Worm (Caenorhabditis elegans) whole organism, L3 larva: Measurements from ENCODE around the gene H03E18.2.

Experiments used
- ZK546.5 ChIP-seq: sonication (generic microtip); optimal IDR thresholded peaks from 2 replicates; lab custom pipeline; 2017; ENCODE audit warnings: missing biosample characterization, missing genetic modification characterization
- aly-2 ChIP-seq: fragments of 150-350 bp; optimal IDR thresholded peaks from 2 replicates; lab custom pipeline; 2014; ENCODE audit warnings: missing biosample characterization, missing genetic modification characterization
- ceh-28 ChIP-seq: fragments of 150-350 bp; optimal IDR thresholded peaks from 2 replicates; lab custom pipeline; 2014; ENCODE audit warnings: missing biosample characterization, missing genetic modification reagents, missing genetic modification characterization
- elt-1 ChIP-seq: fragments of 150-350 bp; optimal IDR thresholded peaks from 2 replicates; lab custom pipeline; 2014; ENCODE audit warnings: missing biosample characterization, missing genetic modification characterization
- elt-2 ChIP-seq: sonication (generic microtip); optimal IDR thresholded peaks from 2 replicates; lab custom pipeline; 2016; ENCODE audit warnings: missing genetic modification reagents, mild to moderate bottlenecking, missing genetic modification characterization, missing compliant biosample characterization
- elt-3 ChIP-seq, 3 experiments: fragments of 150-350 bp in 1 of 3; sonication (generic microtip) in 2 of 3; optimal IDR thresholded peaks; 2 replicates in 2 of 3; 4 replicates in 1 of 3; lab custom pipeline; 2014 to 2017; ENCODE audit warnings: missing biosample characterization in 3 of 3, missing genetic modification characterization in 3 of 3
- eor-1 ChIP-seq, 2 experiments: fragments of 150-350 bp; optimal IDR thresholded peaks; 2 replicates each; lab custom pipeline; 2014 to 2018; ENCODE audit warnings: missing biosample characterization in 2 of 2, missing genetic modification characterization in 2 of 2
- fkh-10 ChIP-seq: sonication (generic microtip); optimal IDR thresholded peaks from 2 replicates; lab custom pipeline; 2017; ENCODE audit warnings: missing biosample characterization, missing genetic modification reagents, missing genetic modification characterization
- fkh-2 ChIP-seq: fragments of 150-350 bp; optimal IDR thresholded peaks from 2 replicates; lab custom pipeline; 2014; ENCODE audit warnings: missing biosample characterization, missing genetic modification reagents, missing genetic modification characterization
- fos-1 ChIP-seq: fragments of 150-350 bp; optimal IDR thresholded peaks from 2 replicates; lab custom pipeline; 2014; ENCODE audit warnings: missing biosample characterization, missing genetic modification characterization
- hmg-11 ChIP-seq: sonication (generic microtip); optimal IDR thresholded peaks from 2 replicates; lab custom pipeline; 2016; ENCODE audit warnings: missing genetic modification characterization, missing compliant biosample characterization
- jun-1 ChIP-seq: fragments of 150-350 bp; optimal IDR thresholded peaks from 2 replicates; lab custom pipeline; 2014; ENCODE audit warnings: missing biosample characterization, missing genetic modification reagents, missing genetic modification characterization
- lin-15B ChIP-seq: fragments of 150-350 bp; optimal IDR thresholded peaks from 2 replicates; lab custom pipeline; 2014; ENCODE audit warnings: missing biosample characterization, missing genetic modification characterization
- lin-39 ChIP-seq: fragments of 150-350 bp; optimal IDR thresholded peaks from 2 replicates; lab custom pipeline; 2018; ENCODE audit warnings: missing biosample characterization, missing genetic modification reagents, missing genetic modification characterization
- lsy-12 ChIP-seq: sonication (generic microtip); optimal IDR thresholded peaks from 2 replicates; lab custom pipeline; 2016; ENCODE audit warnings: mild to moderate bottlenecking, missing genetic modification characterization, missing compliant biosample characterization
- mdl-1 ChIP-seq: fragments of 150-350 bp; optimal IDR thresholded peaks from 2 replicates; lab custom pipeline; 2014; ENCODE audit warnings: missing biosample characterization, missing genetic modification characterization
- mml-1 ChIP-seq: fragments of 150-350 bp; sonication (generic microtip); optimal IDR thresholded peaks from 3 replicates; lab custom pipeline; 2014; ENCODE audit warnings: missing biosample characterization, missing genetic modification characterization
- nfya-1 ChIP-seq: sonication (generic microtip); optimal IDR thresholded peaks from 2 replicates; lab custom pipeline; 2017; ENCODE audit warnings: missing genetic modification characterization, mild to moderate bottlenecking, missing compliant biosample characterization, antibody characterized with exemption, moderate library complexity; ENCODE audit not compliant: insufficient read depth
- nhr-11 ChIP-seq: fragments of 150-350 bp; optimal IDR thresholded peaks from 2 replicates; lab custom pipeline; 2014; ENCODE audit warnings: missing biosample characterization, missing genetic modification characterization
- nhr-12 ChIP-seq: fragments of 150-350 bp; optimal IDR thresholded peaks from 2 replicates; lab custom pipeline; 2014; ENCODE audit warnings: missing biosample characterization, missing genetic modification characterization
- nhr-23 ChIP-seq: fragments of 150-350 bp; optimal IDR thresholded peaks from 2 replicates; lab custom pipeline; 2014; ENCODE audit warnings: missing biosample characterization, missing genetic modification reagents, missing genetic modification characterization
- nhr-237 ChIP-seq: fragments of 150-350 bp; optimal IDR thresholded peaks from 2 replicates; lab custom pipeline; 2014; ENCODE audit warnings: missing biosample characterization, missing genetic modification characterization
- nhr-43 ChIP-seq: sonication (generic microtip); optimal IDR thresholded peaks from 2 replicates; lab custom pipeline; 2016; ENCODE audit warnings: mild to moderate bottlenecking, missing genetic modification characterization, missing compliant biosample characterization; ENCODE audit not compliant: poor library complexity, severe bottlenecking
- nhr-76 ChIP-seq: fragments of 150-350 bp; sonication (generic microtip); optimal IDR thresholded peaks from 5 replicates; lab custom pipeline; 2014; ENCODE audit warnings: missing biosample characterization, missing genetic modification characterization
- pha-4 ChIP-seq: fragments of 150-350 bp; optimal IDR thresholded peaks from 2 replicates; lab custom pipeline; 2014; ENCODE audit warnings: missing biosample characterization, missing genetic modification reagents, missing genetic modification characterization
- pqm-1 ChIP-seq: fragments of 150-350 bp; optimal IDR thresholded peaks from 2 replicates; lab custom pipeline; 2017; ENCODE audit warnings: missing biosample characterization, missing genetic modification characterization, inconsistent platforms
- sea-2 ChIP-seq: fragments of 150-350 bp; sonication (generic microtip); optimal IDR thresholded peaks from 4 replicates; lab custom pipeline; 2014; ENCODE audit warnings: missing biosample characterization, missing genetic modification reagents, missing genetic modification characterization
- tbx-2 ChIP-seq: sonication (generic microtip); optimal IDR thresholded peaks from 2 replicates; lab custom pipeline; 2016; ENCODE audit warnings: mild to moderate bottlenecking, missing genetic modification characterization, missing compliant biosample characterization
- unc-39 ChIP-seq: sonication (generic microtip); optimal IDR thresholded peaks from 4 replicates; lab custom pipeline; 2017; ENCODE audit warnings: missing biosample characterization, missing genetic modification characterization
- unc-62 ChIP-seq: fragments of 150-350 bp; sonication (generic microtip); optimal IDR thresholded peaks from 4 replicates; lab custom pipeline; 2014; ENCODE audit warnings: missing biosample characterization, missing genetic modification reagents, missing genetic modification characterization
- zag-1 ChIP-seq: fragments of 150-350 bp; optimal IDR thresholded peaks from 2 replicates; lab custom pipeline; 2014; ENCODE audit warnings: missing biosample characterization, missing genetic modification characterization
- ztf-4 ChIP-seq: fragments of 150-350 bp; optimal IDR thresholded peaks from 2 replicates; lab custom pipeline; 2014; ENCODE audit warnings: missing biosample characterization, missing genetic modification characterization

The H03E18.2 gene

ce11 chrX:8567823-8568314, 47.6 kb upstream of the H03E18.2 start:
- TF ChIP-seq nhr-11 (tag; lab: Kevin White, UChicago) (no peak), zag-1 (tag; lab: Kevin White, UChicago) (no peak), mdl-1 (tag; lab: Kevin White, UChicago) (no peak), elt-2 (tag; lab: Kevin White, UChicago) (peak; percentile 38), fos-1 (tag; lab: Kevin White, UChicago) (no peak)
- TF ChIP-seq, all 47 proteins: peak for 1

DNA sequence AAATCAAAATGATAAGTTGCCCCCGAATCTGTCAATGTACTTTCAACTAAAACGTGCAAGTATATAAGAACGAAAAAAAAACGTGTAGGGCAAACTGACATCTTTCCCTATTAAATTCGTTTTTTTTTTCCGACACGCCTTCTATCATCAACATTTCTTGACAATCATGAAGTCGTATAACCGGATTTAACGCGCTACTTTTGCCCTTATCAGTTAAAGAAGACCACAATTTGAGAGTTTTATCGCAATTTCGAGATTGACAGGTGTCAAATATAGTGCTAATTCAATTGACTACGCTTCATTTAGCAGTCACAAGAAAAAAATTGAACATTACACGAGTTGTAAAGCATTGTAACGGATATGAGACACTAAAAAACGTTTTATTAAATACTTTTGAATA, 46.9 kb upstream of the H03E18.2 start:
- TF ChIP-seq ztf-4 (no peak), ceh-28 (tag; lab: Kevin White, UChicago) (no peak), nhr-23 (tag; lab: Kevin White, UChicago) (no peak), eor-1 (tag; optimal IDR thresholded peaks at IDR 0.05; lab: Kevin White, UChicago) (no peak), unc-62 (GFP tag; lab: Kevin White, UChicago) (peak; percentile 18), unc-39 (tag; lab: Kevin White, UChicago) (no peak), aly-2 (tag; lab: Kevin White, UChicago) (no peak), elt-2 (tag; lab: Kevin White, UChicago) (peak; percentile 96), elt-3 (tag; optimal IDR thresholded peaks at IDR 0.05; lab: Kevin White, UChicago) (peak in 1 of 3 experiments; percentile 6), nhr-11 (tag; lab: Kevin White, UChicago) (no peak), fkh-10 (GFP tag; lab: Kevin White, UChicago) (no peak)

DNA sequence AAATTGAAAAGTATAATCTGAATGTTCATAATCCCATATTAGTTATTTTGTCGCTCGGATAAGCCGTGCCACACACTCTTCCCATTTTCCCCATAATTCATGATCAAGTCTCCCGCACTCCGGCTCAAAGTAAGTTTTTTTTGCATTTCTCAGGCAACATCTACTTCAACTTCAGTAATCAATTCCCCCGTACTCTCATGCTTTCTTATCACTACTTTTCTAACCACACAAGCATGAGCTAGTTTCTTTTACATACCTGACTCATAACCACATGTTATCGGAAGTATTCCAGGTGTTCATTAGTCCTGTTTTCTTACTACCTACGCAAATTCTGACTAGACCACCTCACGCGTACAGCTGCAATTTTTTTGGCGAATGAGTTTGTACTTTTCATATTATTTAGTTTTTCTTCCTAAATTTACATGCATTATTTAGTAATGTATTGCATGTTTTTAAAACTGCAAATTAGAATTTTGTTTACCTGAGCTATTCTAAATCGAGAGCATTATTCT, 46.3 kb upstream of the H03E18.2 start:
- TF ChIP-seq eor-1 (tag; optimal IDR thresholded peaks at IDR 0.05; lab: Kevin White, UChicago): no peak
- TF ChIP-seq lsy-12 (tag; lab: Kevin White, UChicago): no peak
- TF ChIP-seq mml-1 (tag; lab: Kevin White, UChicago): no peak
- TF ChIP-seq unc-39 (tag; lab: Kevin White, UChicago): no peak
- TF ChIP-seq nhr-76 (tag; lab: Kevin White, UChicago): no peak
- TF ChIP-seq tbx-2 (tag; lab: Kevin White, UChicago): no peak

DNA sequence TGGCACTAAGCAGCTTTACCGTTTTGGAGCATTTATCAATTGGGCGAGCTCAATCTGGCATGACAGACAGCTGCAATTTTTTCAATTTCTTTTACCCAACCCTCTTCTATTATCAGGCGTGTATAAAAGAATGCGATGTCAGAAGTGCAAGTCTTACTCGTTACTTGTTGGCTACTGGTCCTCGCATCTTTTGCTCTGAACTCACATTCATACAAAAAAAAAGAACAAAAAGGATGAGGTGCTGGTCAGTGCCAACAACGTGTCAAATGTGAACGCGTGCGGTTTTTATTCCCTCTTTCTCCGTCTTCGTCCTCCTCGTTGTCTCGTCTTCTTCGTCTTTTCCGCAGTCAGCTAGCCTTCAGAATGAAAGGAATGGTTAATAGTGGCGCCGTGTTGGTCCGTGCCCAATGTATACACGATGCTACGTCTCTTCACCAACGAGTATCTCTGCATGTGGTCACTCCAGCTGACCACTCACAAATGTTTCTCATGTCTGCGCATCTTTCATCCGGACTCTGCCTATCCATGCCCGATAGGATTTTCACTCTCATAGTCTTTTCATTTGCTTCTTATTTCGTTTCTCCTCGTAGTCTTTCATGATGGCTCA, 45.6 kb upstream of the H03E18.2 start:
- TF ChIP-seq hmg-11: peak; percentile 44
- TF ChIP-seq nhr-23 (tag; lab: Kevin White, UChicago): peak; percentile 2
- peak; percentile 67 for TF ChIP-seq lin-39 (tag; lab: Kevin White, UChicago)
- TF ChIP-seq elt-2 (tag; lab: Kevin White, UChicago): no peak
- TF ChIP-seq sea-2 (GFP tag; lab: Kevin White, UChicago): peak; percentile 4
- TF ChIP-seq nfya-1 (tag; lab: Kevin White, UChicago): peak; percentile 84

DNA sequence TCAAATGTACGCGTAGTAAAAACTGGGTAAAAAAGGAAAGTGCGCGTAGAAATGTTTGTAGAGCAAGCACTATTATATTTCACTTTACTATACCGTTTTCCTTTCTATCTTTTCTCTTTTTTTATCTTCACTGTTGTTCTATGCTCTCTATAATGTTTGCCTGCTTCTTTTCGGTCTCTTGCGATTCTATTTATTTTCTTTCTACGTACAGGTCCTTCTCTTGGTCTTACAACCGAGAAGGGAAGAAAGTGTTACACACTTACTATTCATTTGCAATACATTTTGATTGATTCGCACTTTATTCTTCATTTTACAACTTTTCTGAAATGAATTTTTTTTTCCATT, 44.1 kb upstream of the H03E18.2 start:
- TF ChIP-seq lin-15B (tag; lab: Kevin White, UChicago): no peak
- TF ChIP-seq nhr-12: no peak
- no peak for TF ChIP-seq mml-1 (tag; lab: Kevin White, UChicago)
- TF ChIP-seq nhr-23 (tag; lab: Kevin White, UChicago): no peak
- TF ChIP-seq tbx-2 (tag; lab: Kevin White, UChicago): no peak
- peak; percentile 23 for TF ChIP-seq elt-2 (tag; lab: Kevin White, UChicago)
- peak; percentile 89 for TF ChIP-seq pha-4 (tag; lab: Kevin White, UChicago)
- TF ChIP-seq fos-1 (tag; lab: Kevin White, UChicago): no peak
- no peak for TF ChIP-seq ZK546.5 (tag; lab: Kevin White, UChicago)
- no peak for TF ChIP-seq nhr-76 (tag; lab: Kevin White, UChicago)

- TF ChIP-seq pqm-1 (tag; lab: Kevin White, UChicago) (peak; percentile 60), elt-2 (tag; lab: Kevin White, UChicago) (peak; percentile 49), sea-2 (GFP tag; lab: Kevin White, UChicago) (no peak), nhr-43 (tag; lab: Kevin White, UChicago) (peak; percentile 4), tbx-2 (tag; lab: Kevin White, UChicago) (no peak), jun-1 (tag; lab: Kevin White, UChicago) (peak; percentile 49), elt-1 (tag; lab: Kevin White, UChicago) (peak; percentile 62), pha-4 (tag; lab: Kevin White, UChicago) (no peak), nhr-237 (tag; lab: Kevin White, UChicago) (no peak), fkh-2 (tag; lab: Kevin White, UChicago) (no peak), elt-3 (tag; optimal IDR thresholded peaks at IDR 0.05; lab: Kevin White, UChicago) (peak in 1 of 3 experiments; percentile 66), fkh-10 (GFP tag; lab: Kevin White, UChicago) (no peak), aly-2 (tag; lab: Kevin White, UChicago) (no peak)
Observed at ce11 chrX:8563663-8564450, 43.6 kb upstream of the H03E18.2 start.
